Worm (Caenorhabditis elegans): Measurements from ENCODE around the gene lon-1.

ce11 chrIII:5498973-5499372 is 24.7 kb downstream of the lon-1 start, which contains the start of gene R02F2.9:
- TF ChIP-seq ZK546.5 (tag; optimal IDR thresholded peaks at IDR 0.05) (no peak), egl-27 (tag; optimal IDR thresholded peaks at IDR 0.05) (no peak)
